Worm (Caenorhabditis elegans) whole organism, L1 larva: ENCODE results near the gene F52G3.5.

Source experiments
- C16A3.4 ChIP-seq: fragments of 150-350 bp; optimal IDR thresholded peaks from 2 replicates; lab custom pipeline; 2014; ENCODE audit warnings: missing biosample characterization, missing genetic modification characterization
- alr-1 ChIP-seq: fragments of 200-800 bp; sonication (Bioruptor generic); optimal IDR thresholded peaks from 2 replicates; lab custom pipeline; 2018; ENCODE audit warnings: borderline replicate concordance, mild to moderate bottlenecking, missing genetic modification characterization, missing compliant biosample characterization
- aly-2 ChIP-seq: fragments of 150-350 bp; optimal IDR thresholded peaks from 2 replicates; lab custom pipeline; 2014; ENCODE audit warnings: missing biosample characterization, missing genetic modification characterization
- ama-1 ChIP-seq: fragments of 150-350 bp; optimal IDR thresholded peaks from 2 replicates; lab custom pipeline; 2014
- blmp-1 ChIP-seq: fragments of 150-350 bp; optimal IDR thresholded peaks from 2 replicates; lab custom pipeline; 2014; ENCODE audit warnings: missing biosample characterization, missing genetic modification characterization
- ceh-63 ChIP-seq: fragments of 200-800 bp; sonication (Bioruptor generic); optimal IDR thresholded peaks from 2 replicates; lab custom pipeline; 2018; ENCODE audit warnings: mild to moderate bottlenecking, missing genetic modification characterization, missing compliant biosample characterization
- ceh-82 ChIP-seq, 3 experiments: fragments of 150-350 bp in 1 of 3; sonication (generic microtip) in 2 of 3; optimal IDR thresholded peaks; 2 replicates each; lab custom pipeline; 2014 to 2017; ENCODE audit warnings: missing biosample characterization in 3 of 3, missing genetic modification characterization in 3 of 3
- ceh-88 ChIP-seq: fragments of 200-800 bp; sonication (Bioruptor generic); IDR thresholded peaks from 2 replicates; pipeline ENCODE4 v1.3.6; 2022; ENCODE audit warnings: missing genetic modification characterization, missing compliant biosample characterization
- ces-1 ChIP-seq: fragments of 150-350 bp; optimal IDR thresholded peaks from 2 replicates; lab custom pipeline; 2014; ENCODE audit warnings: missing biosample characterization, missing genetic modification reagents, missing genetic modification characterization
- dpl-1 ChIP-seq, 3 experiments: fragments of 150-350 bp in 2 of 3; sonication (generic microtip) in 1 of 3; optimal IDR thresholded peaks; 2 replicates each; lab custom pipeline; 2014 to 2017; ENCODE audit warnings: missing biosample characterization in 3 of 3, missing genetic modification characterization in 3 of 3, missing genetic modification reagents in 3 of 3
- efl-1 ChIP-seq, 4 experiments: fragments of 150-350 bp; optimal IDR thresholded peaks in 3 of 4; peaks in 1 of 4; 1 replicate in 1 of 4; 2 replicates in 3 of 4; lab custom pipeline; 2014; ENCODE audit warnings: missing biosample characterization in 2 of 4, missing genetic modification characterization in 2 of 4, missing genetic modification reagents in 2 of 4
- egl-13 ChIP-seq: sonication (generic microtip); optimal IDR thresholded peaks from 2 replicates; lab custom pipeline; 2016; ENCODE audit warnings: missing genotype, missing genetic modification reagents, missing genetic modification characterization, missing compliant biosample characterization
- egl-27 ChIP-seq, 2 experiments: fragments of 150-350 bp in 1 of 2; sonication (generic microtip); optimal IDR thresholded peaks; 3 replicates each; lab custom pipeline; 2017 to 2018; ENCODE audit warnings: missing biosample characterization in 2 of 2, missing genetic modification characterization in 2 of 2, missing genetic modification reagents in 2 of 2
- elt-3 ChIP-seq, 6 experiments: fragments of 150-350 bp in 1 of 6; sonication (generic microtip); optimal IDR thresholded peaks; 2 replicates each; lab custom pipeline; 2017 to 2018; ENCODE audit warnings: missing biosample characterization in 6 of 6, missing genetic modification characterization in 6 of 6, inconsistent platforms in 1 of 6
- fkh-8 ChIP-seq: sonication (generic microtip); optimal IDR thresholded peaks from 2 replicates; lab custom pipeline; 2016; ENCODE audit warnings: mild to moderate bottlenecking, missing genetic modification characterization, missing compliant biosample characterization
- grh-1 ChIP-seq: fragments of 200-800 bp; sonication (Bioruptor generic); IDR thresholded peaks from 2 replicates; pipeline ENCODE4 v1.3.6; 2022; ENCODE audit warnings: missing genetic modification reagents, missing genetic modification characterization, missing compliant biosample characterization
- hpl-2 ChIP-seq: fragments of 150-350 bp; optimal IDR thresholded peaks from 2 replicates; lab custom pipeline; 2014; ENCODE audit warnings: missing biosample characterization, missing genetic modification reagents, missing genetic modification characterization
- irx-1 ChIP-seq: sonication (generic microtip); optimal IDR thresholded peaks from 2 replicates; lab custom pipeline; 2016; ENCODE audit warnings: missing genetic modification characterization, missing compliant biosample characterization
- isw-1 ChIP-seq: fragments of 200-800 bp; sonication (Bioruptor generic); IDR thresholded peaks from 2 replicates; pipeline ENCODE4 v1.3.6; 2022; ENCODE audit warnings: missing genetic modification characterization, missing compliant biosample characterization
- jun-1 ChIP-seq: fragments of 150-350 bp; optimal IDR thresholded peaks from 2 replicates; lab custom pipeline; 2014; ENCODE audit warnings: missing biosample characterization, missing genetic modification reagents, missing genetic modification characterization
- lin-13 ChIP-seq: fragments of 150-350 bp; optimal IDR thresholded peaks from 2 replicates; lab custom pipeline; 2014; ENCODE audit warnings: missing biosample characterization, missing genetic modification reagents, missing genetic modification characterization
- lin-14 ChIP-seq: fragments of 200-800 bp; sonication (Bioruptor generic); optimal IDR thresholded peaks from 2 replicates; lab custom pipeline; 2018; ENCODE audit warnings: mild to moderate bottlenecking, missing genetic modification characterization, moderate library complexity, missing compliant biosample characterization
- lin-35 ChIP-seq, 2 experiments: fragments of 150-350 bp; optimal IDR thresholded peaks; 2 replicates each; lab custom pipeline; 2014; ENCODE audit warnings: missing biosample characterization in 2 of 2, missing genetic modification characterization in 2 of 2, missing genetic modification reagents in 2 of 2
- lsy-2 ChIP-seq, 2 experiments: fragments of 150-350 bp; optimal IDR thresholded peaks; 2 replicates each; lab custom pipeline; 2014; ENCODE audit warnings: missing biosample characterization in 2 of 2, missing genetic modification characterization in 2 of 2
- mab-9 ChIP-seq: fragments of 200-800 bp; sonication (Bioruptor generic); IDR thresholded peaks from 2 replicates; pipeline ENCODE4 v1.3.6; 2022; ENCODE audit warnings: missing genetic modification reagents, missing genetic modification characterization, missing compliant biosample characterization
- mdl-1 ChIP-seq, 2 experiments: fragments of 150-350 bp; optimal IDR thresholded peaks; 2 replicates each; lab custom pipeline; 2014 to 2017; ENCODE audit warnings: missing biosample characterization in 2 of 2, missing genetic modification characterization in 2 of 2, inconsistent platforms in 1 of 2
- mep-1 ChIP-seq: fragments of 150-350 bp; optimal IDR thresholded peaks from 2 replicates; lab custom pipeline; 2014; ENCODE audit warnings: missing biosample characterization, missing genetic modification characterization
- nhr-20 ChIP-seq: sonication (generic microtip); optimal IDR thresholded peaks from 2 replicates; lab custom pipeline; 2016; ENCODE audit warnings: mild to moderate bottlenecking, missing genetic modification characterization, missing compliant biosample characterization
- nhr-237 ChIP-seq: fragments of 150-350 bp; optimal IDR thresholded peaks from 2 replicates; lab custom pipeline; 2014; ENCODE audit warnings: missing biosample characterization, missing genetic modification characterization
- nhr-47 ChIP-seq: sonication (generic microtip); optimal IDR thresholded peaks from 2 replicates; lab custom pipeline; 2016; ENCODE audit warnings: mild to moderate bottlenecking, missing genetic modification characterization, moderate library complexity, missing compliant biosample characterization
- nhr-71 ChIP-seq: sonication (generic microtip); optimal IDR thresholded peaks from 2 replicates; lab custom pipeline; 2016; ENCODE audit warnings: mild to moderate bottlenecking, missing genetic modification characterization, moderate library complexity, missing compliant biosample characterization
- nhr-76 ChIP-seq: sonication (generic microtip); optimal IDR thresholded peaks from 2 replicates; lab custom pipeline; 2017; ENCODE audit warnings: missing biosample characterization, missing genetic modification characterization
- nhr-85 ChIP-seq: sonication (generic microtip); peaks from one replicate; lab custom pipeline; 2016; ENCODE audit warnings: missing genetic modification characterization, inconsistent platforms, missing compliant biosample characterization
- pag-3 ChIP-seq: sonication (generic microtip); optimal IDR thresholded peaks from 2 replicates; lab custom pipeline; 2017; ENCODE audit warnings: missing genetic modification characterization, mild to moderate bottlenecking, missing compliant biosample characterization, antibody characterized with exemption, borderline replicate concordance; ENCODE audit not compliant: insufficient read depth
- pax-3 ChIP-seq: fragments of 200-800 bp; sonication (Bioruptor generic); optimal IDR thresholded peaks from 2 replicates; lab custom pipeline; 2018; ENCODE audit warnings: mild to moderate bottlenecking, missing genetic modification characterization, moderate library complexity, missing compliant biosample characterization
- pqm-1 ChIP-seq: sonication (generic microtip); optimal IDR thresholded peaks from 3 replicates; lab custom pipeline; 2017; ENCODE audit warnings: missing biosample characterization, missing genetic modification characterization
- rnt-1 ChIP-seq: sonication (generic microtip); optimal IDR thresholded peaks from 2 replicates; lab custom pipeline; 2016; ENCODE audit warnings: mild to moderate bottlenecking, missing genetic modification characterization, moderate library complexity, missing compliant biosample characterization
- skn-1 ChIP-seq: fragments of 150-350 bp; optimal IDR thresholded peaks from 2 replicates; lab custom pipeline; 2014; ENCODE audit warnings: missing biosample characterization, missing genetic modification characterization
- swsn-7 ChIP-seq: sonication (generic microtip); optimal IDR thresholded peaks from 2 replicates; lab custom pipeline; 2016; ENCODE audit warnings: missing genetic modification characterization, missing compliant biosample characterization
- tlp-1 ChIP-seq: fragments of 150-350 bp; optimal IDR thresholded peaks from 2 replicates; lab custom pipeline; 2014; ENCODE audit warnings: missing biosample characterization, missing genetic modification characterization
- unc-98 ChIP-seq: fragments of 200-800 bp; sonication (Bioruptor generic); IDR thresholded peaks from 2 replicates; pipeline ENCODE4 v1.3.6; 2022; ENCODE audit warnings: missing genetic modification characterization, missing compliant biosample characterization
- xbp-1 ChIP-seq: sonication (generic microtip); optimal IDR thresholded peaks from 2 replicates; lab custom pipeline; 2016; ENCODE audit warnings: missing genetic modification characterization, missing compliant biosample characterization
- zip-4 ChIP-seq: fragments of 200-800 bp; sonication (Bioruptor generic); optimal IDR thresholded peaks from 2 replicates; lab custom pipeline; 2018; ENCODE audit warnings: mild to moderate bottlenecking, missing genetic modification characterization, moderate library complexity, missing compliant biosample characterization
- ztf-11 ChIP-seq, 2 experiments: sonication (generic microtip); optimal IDR thresholded peaks; 2 replicates each; lab custom pipeline; 2016 to 2017; ENCODE audit warnings: missing genetic modification characterization in 2 of 2, missing biosample characterization in 1 of 2, missing compliant biosample characterization in 1 of 2
- ztf-4 ChIP-seq: fragments of 150-350 bp; optimal IDR thresholded peaks from 2 replicates; lab custom pipeline; 2014; ENCODE audit warnings: missing biosample characterization, missing genetic modification characterization

Gene F52G3.5

ce11 chrX:16930663-16931097, 45.3 kb downstream of the F52G3.5 start:
- TF ChIP-seq nhr-76 (tag; lab: Kevin White, UChicago) (no peak), ceh-82 (tag; optimal IDR thresholded peaks at IDR 0.05; lab: Kevin White, UChicago) (peak; percentile 21 to 33 (median 21)), pax-3 (tag; lab: Kevin White, UChicago) (peak; percentile 47), dpl-1 (GFP tag; optimal IDR thresholded peaks at IDR 0.05; lab: Kevin White, UChicago) (peak in 2 of 3 experiments; percentile 2 to 25), alr-1 (no peak), zip-4 (GFP tag; lab: Kevin White, UChicago) (peak; percentile 94), ama-1 (peak; percentile 91), isw-1 (GFP tag; lab: Robert Waterston, UW) (peak; percentile 56), efl-1 (optimal IDR thresholded peaks at IDR 0.05; lab: Kevin White, UChicago) (peak in 1 of 2 experiments; percentile 54), efl-1 (GFP tag; optimal IDR thresholded peaks at IDR 0.05 in 1 of 2; lab: Kevin White, UChicago) (peak in 1 of 2 experiments; percentile 72), xbp-1 (tag; lab: Kevin White, UChicago) (no peak), unc-98 (GFP tag; lab: Robert Waterston, UW) (no peak), ces-1 (GFP tag; lab: Kevin White, UChicago) (no peak), egl-27 (tag; optimal IDR thresholded peaks at IDR 0.05; lab: Kevin White, UChicago) (peak in 1 of 2 experiments; percentile 50), lin-14 (GFP tag; lab: Kevin White, UChicago) (peak; percentile 43), nhr-20 (tag; lab: Kevin White, UChicago) (peak; percentile 3), hpl-2 (GFP tag; lab: Kevin White, UChicago) (peak; percentile 28), aly-2 (peak; percentile 10), mep-1 (tag; lab: Kevin White, UChicago) (peak; percentile 71), lin-35 (GFP tag; optimal IDR thresholded peaks at IDR 0.05; lab: Kevin White, UChicago) (peak; percentile 39 to 44), nhr-85 (tag; lab: Kevin White, UChicago) (peak; percentile 19), mab-9 (GFP tag; lab: Robert Waterston, UW) (no peak; the same call in none of the 2 replicates), rnt-1 (tag; lab: Kevin White, UChicago) (peak; percentile 69), mdl-1 (tag; optimal IDR thresholded peaks at IDR 0.05; lab: Kevin White, UChicago) (peak in 1 of 2 experiments; percentile 62), nhr-47 (tag; lab: Kevin White, UChicago) (peak; percentile 47), ztf-11 (tag; optimal IDR thresholded peaks at IDR 0.05; lab: Kevin White, UChicago) (peak in 1 of 2 experiments; percentile 22), blmp-1 (tag; lab: Kevin White, UChicago) (peak; percentile 26), fkh-8 (tag; lab: Kevin White, UChicago) (peak; percentile 57), ztf-4 (tag; lab: Kevin White, UChicago) (peak; percentile 48), skn-1 (tag; lab: Kevin White, UChicago) (peak; percentile 76), nhr-237 (tag; lab: Kevin White, UChicago) (peak; percentile 46), pqm-1 (tag; lab: Kevin White, UChicago) (no peak), irx-1 (tag; lab: Kevin White, UChicago) (no peak), swsn-7 (tag; lab: Kevin White, UChicago) (peak; percentile 1), ceh-88 (GFP tag; lab: Robert Waterston, UW) (peak; percentile 15; the same call in 1 of the 2 replicates), lsy-2 (tag; optimal IDR thresholded peaks at IDR 0.05; lab: Kevin White, UChicago) (peak; percentile 7 to 39), elt-3 (tag; optimal IDR thresholded peaks at IDR 0.05; lab: Kevin White, UChicago) (peak in 2 of 6 experiments; percentile 21 to 56), egl-13 (peak; percentile 6), grh-1 (GFP tag; lab: Robert Waterston, UW) (peak; percentile 39), tlp-1 (tag; lab: Kevin White, UChicago) (no peak), lin-13 (no peak), jun-1 (tag; lab: Kevin White, UChicago) (peak; percentile 79), ceh-63 (peak; percentile 28), pag-3 (peak; percentile 63), C16A3.4 (tag; lab: Kevin White, UChicago) (no peak), nhr-71 (tag; lab: Kevin White, UChicago) (no peak)
